Worm (Caenorhabditis elegans): ENCODE data around the gene F47D12.7.

DNA sequence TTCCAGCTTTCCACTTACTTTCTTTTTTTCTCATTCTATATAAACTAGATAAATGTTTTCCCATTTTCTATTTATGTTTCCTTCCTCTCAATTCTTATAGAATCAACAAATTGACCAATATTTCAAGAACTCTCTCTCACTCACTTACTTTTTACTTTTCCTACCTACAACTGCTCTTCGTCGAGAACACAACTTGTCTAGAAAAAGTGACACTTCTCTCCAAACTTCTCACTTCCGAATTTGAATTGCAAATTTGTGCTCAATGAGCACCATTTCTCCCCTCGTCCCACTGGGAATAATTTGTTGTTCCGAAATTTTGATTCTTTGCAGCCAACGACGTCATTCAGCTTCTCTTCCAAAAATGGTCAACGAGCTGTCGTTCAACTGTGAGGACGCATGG is 2.3 kb upstream of the F47D12.7 start, which contains the start of gene F47D12.3:
- TF ChIP-seq ceh-36 (tag; optimal IDR thresholded peaks at IDR 0.05) (no peak), flt-1 (GFP tag; IDR thresholded peaks at IDR 0.05) (no peak), ets-7 (tag; optimal IDR thresholded peaks at IDR 0.05) (no peak), ama-1 (optimal IDR thresholded peaks at IDR 0.05) (no peak), pes-1 (GFP tag; IDR thresholded peaks at IDR 0.05) (no peak), sea-1 (GFP tag; conservative IDR thresholded peaks at IDR 0.05) (no peak), tra-4 (tag; optimal IDR thresholded peaks at IDR 0.05) (no peak), hmbx-1 (tag; optimal IDR thresholded peaks at IDR 0.05) (no peak), ceh-13 (GFP tag; optimal IDR thresholded peaks at IDR 0.05) (no peak), hmg-4 (GFP tag; optimal IDR thresholded peaks at IDR 0.05) (no peak), scrt-1 (GFP tag; IDR thresholded peaks at IDR 0.05) (no peak), B0310.2 (tag; optimal IDR thresholded peaks at IDR 0.05) (no peak), hnd-1 (tag; optimal IDR thresholded peaks at IDR 0.05) (no peak)

Data from whole organism, early embryonic.